Fruit fly (Drosophila melanogaster) Kc167 (cell line): ENCODE results near the gene CG9550.

Source experiments
- Myc ChIP-seq: fragments of >200 bp; optimal IDR thresholded peaks from 2 replicates; lab custom pipeline; 2017; ENCODE audit warnings: missing external identifiers
- Sin3A ChIP-seq: fragments of >200 bp; optimal IDR thresholded peaks from 2 replicates; lab custom pipeline; 2018; ENCODE audit warnings: missing external identifiers
- h ChIP-seq: fragments of >200 bp; optimal IDR thresholded peaks from 3 replicates; lab custom pipeline; 2018; ENCODE audit warnings: missing external identifiers
- insv ChIP-seq: fragments of >200 bp; optimal IDR thresholded peaks from 3 replicates; lab custom pipeline; 2018; ENCODE audit warnings: missing external identifiers
- psq ChIP-seq: fragments of >200 bp; optimal IDR thresholded peaks from 2 replicates; lab custom pipeline; 2017; ENCODE audit warnings: missing external identifiers
- ttk ChIP-seq: sonication (Bioruptor generic); optimal IDR thresholded peaks from 2 replicates; lab custom pipeline; 2017; ENCODE audit warnings: missing external identifiers

DNA sequence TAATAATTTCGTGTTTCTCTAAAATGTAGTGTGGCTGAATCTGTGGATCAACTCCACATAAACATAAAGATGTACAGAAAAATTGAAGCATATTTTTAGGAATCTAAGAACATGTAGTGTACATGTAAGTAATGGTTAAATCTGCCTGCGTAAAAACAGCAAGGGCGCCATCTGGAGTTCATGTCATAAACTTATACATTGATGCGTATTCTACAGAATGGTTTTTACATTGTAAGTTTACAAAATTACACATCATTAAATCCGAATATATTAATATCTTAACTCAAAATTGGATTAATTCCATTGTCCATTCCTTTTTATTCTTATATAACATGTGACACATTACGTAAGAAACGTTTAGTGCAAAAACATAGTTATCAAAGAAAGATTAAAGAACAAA is 30.1 kb downstream of the CG9550 start:
- no peak for TF ChIP-seq insv (lab: Kevin White, UChicago)
- TF ChIP-seq psq (lab: Kevin White, UChicago) = no peak
- TF ChIP-seq h (lab: Kevin White, UChicago) = no peak
- no peak for TF ChIP-seq ttk (lab: Kevin White, UChicago)
- TF ChIP-seq Myc (lab: Kevin White, UChicago) = no peak
- no peak for TF ChIP-seq Sin3A (lab: Kevin White, UChicago)
